Fruit fly (Drosophila melanogaster): Measurements from ENCODE around the gene CG14963.

The CG14963 gene

dm6 chr3L:3184104-3184503 is 11.8 kb upstream of the CG14963 start, which contains the start of gene CG42494:
Gene CG42494, plus strand, starts transcription at chr3L:3184404.
- no peak for TF ChIP-seq CG8478 (optimal IDR thresholded peaks at IDR 0.05)
- TF ChIP-seq CTCF (optimal IDR thresholded peaks at IDR 0.05): no peak

DNA sequence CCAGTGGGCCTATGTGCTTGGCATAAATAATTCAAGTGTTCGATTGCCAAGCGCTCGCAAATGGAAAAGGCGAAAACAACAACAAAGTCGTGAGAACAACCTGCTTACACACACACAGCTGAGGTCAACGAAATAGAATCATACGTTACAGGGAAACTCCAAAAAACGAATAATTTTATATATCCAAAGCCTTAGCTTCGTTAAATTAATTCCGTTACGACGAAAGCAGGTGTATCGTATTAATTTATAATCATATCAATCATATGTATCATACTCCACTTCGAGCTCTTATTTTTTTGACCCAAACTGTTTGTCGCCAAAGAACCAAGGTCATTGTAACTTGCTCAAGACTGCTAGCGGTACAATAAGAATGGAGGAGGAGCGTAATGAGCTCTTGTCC is 7.1 kb upstream of the CG14963 start:
- no peak for TF ChIP-seq CG8478 (optimal IDR thresholded peaks at IDR 0.05)
- no peak for TF ChIP-seq CTCF (optimal IDR thresholded peaks at IDR 0.05)

DNA sequence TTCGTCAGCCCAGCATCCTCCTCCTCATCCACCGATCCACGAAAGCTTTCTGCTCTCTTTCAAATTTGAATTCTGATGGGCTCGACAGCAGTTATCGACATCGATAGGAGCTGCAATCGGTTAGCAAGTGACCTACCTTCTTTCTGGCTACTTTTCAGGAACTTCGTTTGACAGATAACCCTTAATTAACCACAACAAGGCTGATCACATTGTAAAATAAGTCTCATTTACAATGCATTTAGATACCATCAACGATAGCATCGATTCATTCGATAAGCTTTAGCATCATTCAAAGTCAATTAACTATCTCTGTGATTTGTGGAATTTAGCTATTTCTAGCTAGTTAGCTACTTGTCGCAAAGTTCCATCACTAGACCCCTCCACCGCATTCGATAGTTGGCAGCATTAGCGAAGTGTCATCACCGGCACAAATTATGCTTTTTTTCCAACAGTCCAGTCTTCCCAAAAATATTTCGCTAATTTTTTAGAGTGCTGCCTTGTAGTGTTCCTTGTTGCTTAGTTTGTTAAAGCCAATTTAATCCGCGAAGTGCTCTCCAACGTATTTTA is 6.3 kb upstream of the CG14963 start, which contains the start of the genes MnM and Girdin:
TSS of gene MnM (minus strand) at position 51 of the 567 bp plus-strand sequence.
TSS of gene Girdin (plus strand) at position 401 of the 567 bp plus-strand sequence.
- TF ChIP-seq CG8478 (optimal IDR thresholded peaks at IDR 0.05): no peak
- TF ChIP-seq CTCF (optimal IDR thresholded peaks at IDR 0.05): peak in 1 of 2 experiments; percentile 46

DNA sequence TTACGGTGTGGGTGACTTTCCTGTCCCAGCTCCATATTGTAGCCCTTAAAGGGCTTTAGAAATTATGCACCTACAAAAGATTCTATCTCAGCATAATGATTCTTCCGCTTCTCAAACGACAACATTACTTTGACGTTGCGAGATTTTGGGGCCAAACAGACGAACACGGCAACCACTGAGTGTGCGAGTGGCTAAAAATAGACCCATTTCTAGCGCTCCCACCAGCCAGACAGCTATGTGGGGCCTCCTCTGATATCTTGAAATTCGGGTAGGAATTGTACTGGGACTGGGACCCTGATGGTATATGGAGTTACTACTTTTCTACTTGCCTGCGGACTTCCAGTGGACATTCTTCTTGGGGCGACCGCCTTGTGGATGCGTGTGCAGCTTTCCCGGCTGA is 5.5 kb upstream of the CG14963 start:
- TF ChIP-seq CG8478 (optimal IDR thresholded peaks at IDR 0.05) (no peak), CTCF (optimal IDR thresholded peaks at IDR 0.05) (no peak)

DNA sequence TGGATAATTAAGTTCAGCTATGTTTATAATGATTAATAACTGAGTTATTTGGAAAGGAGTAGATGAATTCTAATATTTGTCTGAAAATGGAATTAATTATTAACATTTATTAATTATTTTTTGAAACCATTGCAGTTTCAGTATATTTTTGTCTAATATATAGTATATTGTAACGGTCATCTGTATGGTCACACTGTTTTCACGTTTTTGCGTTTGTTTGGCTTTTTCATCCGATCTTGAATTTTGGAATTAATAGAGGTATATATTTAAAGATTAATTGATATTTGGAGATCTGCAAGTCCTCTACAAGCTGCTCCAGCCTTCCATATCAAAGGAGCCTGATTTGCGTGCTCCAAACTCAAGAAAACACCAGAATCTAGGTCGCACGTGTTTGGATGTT is 3.2 kb downstream of the CG14963 start, which contains the start of the genes CG32278 and CG32281:
TSS of gene CG32278 (plus strand) at position 180 of the 400 bp plus-strand sequence.
TSS of gene CG32281 (plus strand) at position 269 of the 400 bp plus-strand sequence.
- TF ChIP-seq CG8478 (optimal IDR thresholded peaks at IDR 0.05) (no peak), CTCF (optimal IDR thresholded peaks at IDR 0.05) (no peak)

- TF ChIP-seq CG8478 (optimal IDR thresholded peaks at IDR 0.05): no peak
- TF ChIP-seq CTCF (optimal IDR thresholded peaks at IDR 0.05): no peak
These were observed 6.1 kb downstream of the CG14963 start, which contains the start of gene Asciz for dm6 chr3L:3166200-3166695. Gene Asciz, minus strand, starts transcription at chr3L:3166250.

- TF ChIP-seq CG8478 (optimal IDR thresholded peaks at IDR 0.05) (no peak), CTCF (optimal IDR thresholded peaks at IDR 0.05) (no peak)
These were observed 6.9 kb downstream of the CG14963 start for dm6 chr3L:3165399-3165798.

DNA sequence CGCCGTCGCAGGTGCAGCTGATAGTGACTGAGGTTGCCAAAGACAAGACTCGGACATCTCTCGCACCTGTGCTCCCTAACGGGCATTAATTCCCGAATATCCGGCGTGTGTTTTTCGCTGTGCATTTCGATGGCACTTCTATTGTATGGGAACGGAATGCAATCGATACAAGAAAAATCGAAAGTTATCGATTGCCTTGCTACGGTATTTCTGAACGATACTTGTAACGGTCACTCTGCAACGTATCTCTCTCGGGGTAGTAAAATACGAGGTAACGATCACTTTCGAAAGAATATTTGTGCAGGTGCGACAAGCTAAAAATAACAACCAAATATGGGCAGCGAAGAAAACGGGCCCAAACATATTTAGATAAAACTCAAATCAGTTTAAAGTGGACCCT is 7.4 kb downstream of the CG14963 start, which contains the start of gene CG32280:
TSS of gene CG32280 (plus strand) at position 231 of the 400 bp plus-strand sequence.
- TF ChIP-seq CTCF (optimal IDR thresholded peaks at IDR 0.05) (no peak), CG8478 (optimal IDR thresholded peaks at IDR 0.05) (no peak)

- TF ChIP-seq CTCF (optimal IDR thresholded peaks at IDR 0.05): no peak
These were observed 9.8 kb downstream of the CG14963 start for dm6 chr3L:3162584-3162983.

- no peak for TF ChIP-seq CG8478 (optimal IDR thresholded peaks at IDR 0.05)
- TF ChIP-seq CTCF (optimal IDR thresholded peaks at IDR 0.05): no peak
These were observed 10.4 kb downstream of the CG14963 start, which contains the start of gene rasp for dm6 chr3L:3161968-3162367. Gene rasp, plus strand, starts transcription at chr3L:3162180.

- TF ChIP-seq CTCF (optimal IDR thresholded peaks at IDR 0.05) (no peak), CG8478 (optimal IDR thresholded peaks at IDR 0.05) (no peak)
These were observed 12.8 kb downstream of the CG14963 start, which contains the start of the genes ND-30 and CG15812 for dm6 chr3L:3159309-3160194. Gene ND-30, minus strand, starts transcription at chr3L:3159578. Gene CG15812, plus strand, starts transcription at chr3L:3159991.

DNA sequence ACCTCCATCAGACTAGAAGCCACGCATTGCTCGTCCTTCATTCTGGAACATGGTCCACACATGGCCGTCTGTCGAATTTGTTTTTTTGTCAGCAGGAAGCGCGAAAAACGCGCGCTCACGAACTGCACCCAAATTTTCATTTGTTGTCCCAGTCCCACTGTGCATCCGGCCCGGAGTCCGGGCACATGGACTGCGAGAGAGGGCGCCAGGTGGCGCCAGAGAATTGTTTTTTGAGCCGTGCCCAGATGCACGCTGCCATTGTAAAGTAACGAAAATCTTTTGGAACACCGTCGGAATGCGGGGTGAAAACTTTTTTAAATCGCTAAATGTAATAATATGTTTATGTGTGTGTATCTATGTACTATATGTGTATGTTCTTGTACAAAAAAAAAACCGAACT is 14.7 kb downstream of the CG14963 start:
- TF ChIP-seq CTCF (optimal IDR thresholded peaks at IDR 0.05) (peak; percentile 50 to 59), CG8478 (optimal IDR thresholded peaks at IDR 0.05) (no peak)

DNA sequence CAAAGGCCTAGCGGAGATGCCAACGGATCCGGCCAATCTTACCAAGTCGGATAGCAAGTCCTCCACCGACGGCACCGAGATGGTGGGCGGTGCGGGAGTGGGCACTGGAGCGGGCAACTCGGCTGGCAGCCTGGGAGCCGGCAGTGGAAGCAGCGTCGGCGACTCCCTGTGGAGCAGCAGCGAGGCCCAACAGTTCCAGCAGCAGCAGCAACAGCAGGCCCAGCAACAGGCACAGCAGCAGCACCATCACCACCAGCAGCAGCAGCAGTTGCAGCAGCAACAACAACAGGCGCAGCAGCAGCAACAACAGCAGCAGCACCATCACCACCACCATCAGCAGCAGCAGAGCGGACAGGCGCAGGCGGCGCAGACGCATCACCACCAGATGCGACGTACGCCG is 22.0 kb downstream of the CG14963 start:
- no peak for TF ChIP-seq CTCF (optimal IDR thresholded peaks at IDR 0.05)
- no peak for TF ChIP-seq CG8478 (optimal IDR thresholded peaks at IDR 0.05)

DNA sequence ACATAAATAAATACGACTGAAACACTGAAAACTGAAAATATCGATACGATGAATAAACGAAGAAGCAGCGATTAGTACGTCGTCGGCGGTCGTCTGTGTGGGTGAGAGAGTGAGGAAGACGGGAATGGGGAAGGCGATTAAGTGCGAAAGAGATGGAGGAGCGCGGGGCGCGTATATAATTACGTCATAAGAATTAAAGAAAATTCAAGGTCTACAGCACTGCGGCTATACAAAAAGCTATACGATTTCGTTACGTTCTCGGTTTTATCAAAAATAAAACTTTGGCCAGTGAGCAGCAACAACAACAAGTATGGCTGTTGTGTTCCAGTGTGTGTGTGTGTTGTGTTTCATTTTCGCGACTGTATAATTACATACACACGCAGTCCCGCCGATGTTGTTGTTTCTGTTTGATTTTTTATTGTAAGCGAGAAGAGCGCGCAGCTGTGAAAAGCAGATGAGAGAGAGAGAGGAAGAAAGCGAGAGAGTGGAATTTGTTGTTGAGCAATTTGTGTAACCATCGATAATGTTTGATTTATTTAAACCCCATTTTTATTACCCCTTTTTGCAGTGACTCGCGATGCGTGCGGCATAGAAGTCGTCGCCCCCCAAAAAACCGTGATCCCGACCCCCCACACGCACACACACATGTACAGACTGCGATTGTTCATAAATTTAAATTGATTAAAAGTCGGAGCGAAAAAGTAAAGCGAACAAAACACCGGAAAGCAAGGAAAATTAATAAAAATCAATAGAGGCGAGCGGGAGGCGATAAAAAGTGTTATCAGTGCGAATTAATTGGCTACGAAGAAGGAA is 23.1 kb downstream of the CG14963 start:
- no peak for TF ChIP-seq CTCF (optimal IDR thresholded peaks at IDR 0.05)
- TF ChIP-seq CG8478 (optimal IDR thresholded peaks at IDR 0.05): no peak

Measured in S2 (cell line).